Worm (Caenorhabditis elegans) whole organism, young adult: Measurements from ENCODE around the gene act-3.

Experiments used
- F57A8.1 ChIP-seq: fragments of 200-800 bp; sonication (Bioruptor generic); optimal IDR thresholded peaks from 2 replicates; lab custom pipeline; 2018; ENCODE audit warnings: mild to moderate bottlenecking, missing genetic modification characterization, moderate library complexity, missing compliant biosample characterization
- K11D2.4 ChIP-seq: fragments of 200-800 bp; sonication (Bioruptor generic); IDR thresholded peaks from 2 replicates; pipeline ENCODE4 v1.3.6; 2022; ENCODE audit warnings: missing genetic modification reagents, missing genetic modification characterization, missing compliant biosample characterization
- T07F8.4 ChIP-seq: sonication (generic microtip); optimal IDR thresholded peaks from 2 replicates; lab custom pipeline; 2016; ENCODE audit warnings: mild to moderate bottlenecking, missing genetic modification characterization, moderate library complexity, missing compliant biosample characterization
- Y53F4B.3 ChIP-seq: fragments of 200-800 bp; sonication (Bioruptor generic); IDR thresholded peaks from 2 replicates; pipeline ENCODE4 v1.3.6; 2022; ENCODE audit warnings: missing genetic modification reagents, missing genetic modification characterization, missing compliant biosample characterization
- ccch-3 ChIP-seq: fragments of 200-800 bp; sonication (Bioruptor generic); optimal IDR thresholded peaks from 2 replicates; lab custom pipeline; 2018; ENCODE audit warnings: mild to moderate bottlenecking, missing genetic modification characterization, missing compliant biosample characterization
- cebp-1 ChIP-seq, 2 experiments: fragments of 200-800 bp in 1 of 2; sonication (Bioruptor generic) in 1 of 2; sonication (generic microtip) in 1 of 2; IDR thresholded peaks in 1 of 2; optimal IDR thresholded peaks in 1 of 2; 2 replicates each; pipeline versions ENCODE4 v1.3.6 to Lab custom; 2017 to 2022; ENCODE audit warnings: missing compliant biosample characterization in 2 of 2, missing genetic modification characterization in 2 of 2, mild to moderate bottlenecking in 1 of 2, missing genetic modification reagents in 1 of 2, moderate library complexity in 1 of 2
- lag-1 ChIP-seq: fragments of 200-800 bp; sonication (Bioruptor generic); IDR thresholded peaks from 2 replicates; pipeline ENCODE4 v1.3.6; 2022; ENCODE audit warnings: missing genetic modification reagents, missing genetic modification characterization, missing compliant biosample characterization
- lin-35 ChIP-seq, 3 experiments: fragments of 150-350 bp in 2 of 3; sonication (generic microtip) in 1 of 3; optimal IDR thresholded peaks; 2 replicates each; lab custom pipeline; 2014 to 2018; ENCODE audit warnings: missing biosample characterization in 3 of 3, missing genetic modification characterization in 3 of 3, missing genetic modification reagents in 3 of 3
- lin-40 ChIP-seq: sonication (generic microtip); optimal IDR thresholded peaks from 2 replicates; lab custom pipeline; 2016; ENCODE audit warnings: missing genetic modification characterization, mild to moderate bottlenecking, missing compliant biosample characterization, missing genotype, missing genetic modification reagents
- lin-54 ChIP-seq: fragments of 200-800 bp; sonication (Bioruptor generic); optimal IDR thresholded peaks from 2 replicates; lab custom pipeline; 2018; ENCODE audit warnings: mild to moderate bottlenecking, missing genetic modification characterization, missing compliant biosample characterization
- snpc-1.3 ChIP-seq: sonication (generic microtip); optimal IDR thresholded peaks from 2 replicates; lab custom pipeline; 2017; ENCODE audit warnings: missing genetic modification characterization, mild to moderate bottlenecking, missing compliant biosample characterization, antibody characterized with exemption, moderate library complexity, missing genotype, missing genetic modification reagents; ENCODE audit not compliant: insufficient read depth
- snpc-3.4 ChIP-seq: sonication (generic microtip); optimal IDR thresholded peaks from 2 replicates; lab custom pipeline; 2017; ENCODE audit warnings: missing genetic modification characterization, mild to moderate bottlenecking, missing compliant biosample characterization, antibody characterized with exemption, moderate library complexity, missing genotype, missing genetic modification reagents
- snpc-4 ChIP-seq, 5 experiments: fragments of 150-350 bp in 1 of 5; sonication (generic microtip) in 4 of 5; optimal IDR thresholded peaks; 2 replicates each; lab custom pipeline; 2014 to 2018; ENCODE audit warnings: missing genetic modification characterization in 5 of 5, missing biosample characterization in 3 of 5, antibody characterized with exemption in 2 of 5, mild to moderate bottlenecking in 2 of 5, missing compliant biosample characterization in 2 of 5, missing genotype in 2 of 5, moderate library complexity in 2 of 5, missing genetic modification reagents in 1 of 5
- unc-62 ChIP-seq: fragments of 150-350 bp; optimal IDR thresholded peaks from 2 replicates; lab custom pipeline; 2014; ENCODE audit warnings: missing biosample characterization, missing genetic modification reagents, missing genetic modification characterization

ce11 chrV:11069277-11069676, 5.0 kb downstream of the act-3 start, which contains the start of gene T04C12.8:
- TF ChIP-seq T07F8.4 (tag; lab: Kevin White, UChicago) (no peak), snpc-3.4 (no peak), lin-35 (GFP tag; optimal IDR thresholded peaks at IDR 0.05; lab: Kevin White, UChicago) (no peak), snpc-1.3 (tag; lab: Kevin White, UChicago) (no peak), Y53F4B.3 (no peak), unc-62 (GFP tag; lab: Kevin White, UChicago) (peak; percentile 88), cebp-1 (GFP tag; IDR thresholded peaks at IDR 0.05; lab: Robert Waterston, UW) (no peak), cebp-1 (tag; optimal IDR thresholded peaks at IDR 0.05; lab: Kevin White, UChicago) (no peak), ccch-3 (GFP tag; lab: Kevin White, UChicago) (no peak), lin-54 (GFP tag; lab: Kevin White, UChicago) (no peak), K11D2.4 (GFP tag; lab: Robert Waterston, UW) (no peak), snpc-4 (GFP tag; optimal IDR thresholded peaks at IDR 0.05; lab: Kevin White, UChicago) (no peak), snpc-4 (tag; optimal IDR thresholded peaks at IDR 0.05; lab: Kevin White, UChicago) (peak in 1 of 4 experiments; percentile 14), lin-40 (peak; percentile 34), F57A8.1 (no peak), lag-1 (GFP tag; lab: Robert Waterston, UW) (no peak)
